Worm (Caenorhabditis elegans) whole organism, young adult: ENCODE data around the gene F53H4.2.

Experiments used
- B0336.3 ChIP-seq: fragments of 200-800 bp; sonication (Bioruptor generic); IDR thresholded peaks from 2 replicates; pipeline ENCODE4 v1.3.6; 2022; ENCODE audit warnings: missing genetic modification characterization, missing compliant biosample characterization
- ama-1 ChIP-seq, 3 experiments: fragments of 150-350 bp in 1 of 3; sonication (generic microtip) in 2 of 3; optimal IDR thresholded peaks; 2 replicates each; lab custom pipeline; 2014 to 2018; ENCODE audit warnings: missing biosample characterization in 2 of 3, missing genetic modification characterization in 2 of 3, missing genetic modification reagents in 2 of 3
- ceh-27 ChIP-seq: fragments of 200-800 bp; sonication (Bioruptor generic); optimal IDR thresholded peaks from 2 replicates; lab custom pipeline; 2018; ENCODE audit warnings: mild to moderate bottlenecking, missing genetic modification characterization, moderate library complexity, missing compliant biosample characterization
- dpl-1 ChIP-seq: fragments of 150-350 bp; optimal IDR thresholded peaks from 2 replicates; lab custom pipeline; 2014; ENCODE audit warnings: missing biosample characterization, missing genetic modification reagents, missing genetic modification characterization
- lin-35 ChIP-seq, 3 experiments: fragments of 150-350 bp in 2 of 3; sonication (generic microtip) in 1 of 3; optimal IDR thresholded peaks; 2 replicates each; lab custom pipeline; 2014 to 2018; ENCODE audit warnings: missing biosample characterization in 3 of 3, missing genetic modification characterization in 3 of 3, missing genetic modification reagents in 3 of 3
- lsy-27 ChIP-seq: sonication (generic microtip); optimal IDR thresholded peaks from 2 replicates; lab custom pipeline; 2017; ENCODE audit warnings: missing genetic modification characterization, mild to moderate bottlenecking, missing compliant biosample characterization, antibody characterized with exemption, missing genotype, borderline replicate concordance; ENCODE audit not compliant: insufficient read depth
- mel-28 ChIP-seq: sonication (generic microtip); optimal IDR thresholded peaks from 2 replicates; lab custom pipeline; 2016; ENCODE audit warnings: borderline replicate concordance, mild to moderate bottlenecking, missing genetic modification characterization, missing compliant biosample characterization
- pha-4 ChIP-seq: fragments of 150-350 bp; sonication (generic microtip); optimal IDR thresholded peaks from 2 replicates; lab custom pipeline; 2014; ENCODE audit warnings: missing biosample characterization, missing genetic modification reagents, missing genetic modification characterization
- repo-1 ChIP-seq: sonication (generic microtip); optimal IDR thresholded peaks from 2 replicates; lab custom pipeline; 2017; ENCODE audit warnings: mild to moderate bottlenecking, missing genetic modification characterization, missing compliant biosample characterization
- snpc-1.3 ChIP-seq: sonication (generic microtip); optimal IDR thresholded peaks from 2 replicates; lab custom pipeline; 2017; ENCODE audit warnings: missing genetic modification characterization, mild to moderate bottlenecking, missing compliant biosample characterization, antibody characterized with exemption, moderate library complexity, missing genotype, missing genetic modification reagents; ENCODE audit not compliant: insufficient read depth

DNA sequence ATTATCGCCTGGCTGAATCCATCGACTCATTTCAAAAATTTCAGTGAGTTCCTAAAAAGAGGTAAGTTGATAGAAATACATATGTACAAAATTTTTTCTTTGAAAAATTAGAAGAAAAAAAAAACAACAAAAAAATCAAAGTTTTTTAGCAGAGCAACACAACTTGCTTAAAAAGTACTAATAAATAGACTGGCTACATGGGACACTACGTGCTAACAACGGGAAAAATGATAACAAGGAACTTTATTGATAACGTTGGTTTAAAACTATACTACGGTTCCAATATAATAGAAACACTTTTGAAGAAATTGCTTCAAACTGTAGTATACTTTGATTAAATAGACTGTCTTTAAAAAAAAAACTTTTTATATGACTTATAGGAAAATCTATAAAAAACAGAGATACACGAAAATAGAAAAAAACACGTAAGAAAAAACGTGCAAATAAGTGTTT lies 18.4 kb upstream of the F53H4.2 start, which contains the start of gene acox-1.6:
- TF ChIP-seq ceh-27 (GFP tag; lab: Kevin White, UChicago) (no peak), dpl-1 (no peak), pha-4 (tag; lab: Kevin White, UChicago) (no peak), lin-35 (GFP tag; optimal IDR thresholded peaks at IDR 0.05; lab: Kevin White, UChicago) (no peak), snpc-1.3 (tag; lab: Kevin White, UChicago) (no peak), ama-1 (optimal IDR thresholded peaks at IDR 0.05; lab: Kevin White, UChicago) (no peak), ama-1 (GFP tag; optimal IDR thresholded peaks at IDR 0.05; lab: Kevin White, UChicago) (no peak), repo-1 (tag; lab: Kevin White, UChicago) (no peak), mel-28 (tag; lab: Kevin White, UChicago) (no peak), lsy-27 (tag; lab: Kevin White, UChicago) (no peak), B0336.3 (no peak)
